Fruit fly (Drosophila melanogaster) whole organism, embryonic: Measurements from ENCODE around the gene CG31125.

Experiments
- B-H2 ChIP-seq: fragments of 200-800 bp; sonication (Bioruptor generic); optimal IDR thresholded peaks from 2 replicates; lab custom pipeline; 2018; ENCODE audit warnings: missing biosample characterization, mild to moderate bottlenecking, missing genetic modification characterization
- CG10431 ChIP-seq: fragments of 200-800 bp; sonication (Bioruptor generic); optimal IDR thresholded peaks from 3 replicates; lab custom pipeline; 2018; ENCODE audit warnings: missing biosample characterization, mild to moderate bottlenecking, missing genetic modification characterization
- CG11085 ChIP-seq: fragments of 200-800 bp; sonication (Bioruptor generic); IDR thresholded peaks from 2 replicates; pipeline ENCODE4 v1.3.6; 2022; ENCODE audit warnings: missing biosample characterization, missing genetic modification characterization
- CG11504 ChIP-seq: fragments of 200-800 bp; sonication (Bioruptor generic); optimal IDR thresholded peaks from 3 replicates; lab custom pipeline; 2019; ENCODE audit warnings: missing biosample characterization, mild to moderate bottlenecking, missing genetic modification characterization, moderate library complexity
- CG12071 ChIP-seq: fragments of 200-800 bp; sonication (Bioruptor generic); optimal IDR thresholded peaks from 3 replicates; lab custom pipeline; 2018; ENCODE audit warnings: missing biosample characterization, mild to moderate bottlenecking, missing genetic modification characterization
- CG12659 ChIP-seq: fragments of 200-800 bp; sonication (Bioruptor generic); optimal IDR thresholded peaks from 3 replicates; lab custom pipeline; 2017; ENCODE audit warnings: mild to moderate bottlenecking, missing biosample characterization, missing genetic modification reagents, missing genetic modification characterization
- CG12744 ChIP-seq: fragments of 200-800 bp; sonication (Bioruptor generic); optimal IDR thresholded peaks from 2 replicates; lab custom pipeline; 2016; ENCODE audit warnings: missing biosample characterization, missing genetic modification characterization
- CG12769 ChIP-seq: fragments of 200-800 bp; sonication (Bioruptor generic); optimal IDR thresholded peaks from 2 replicates; lab custom pipeline; 2019; ENCODE audit warnings: missing biosample characterization, mild to moderate bottlenecking, missing genetic modification characterization, moderate library complexity
- CG14014 ChIP-seq: fragments of 200-800 bp; sonication (Bioruptor generic); IDR thresholded peaks from 2 replicates; pipeline ENCODE4 v1.3.6; 2022; ENCODE audit warnings: missing biosample characterization, missing genetic modification characterization
- CG14050 ChIP-seq: fragments of 200-800 bp; sonication (Bioruptor generic); IDR thresholded peaks from 3 replicates; pipeline ENCODE4 v1.3.6; 2022; ENCODE audit warnings: missing biosample characterization, missing genetic modification characterization
- CG17186 ChIP-seq: fragments of 200-800 bp; sonication (Bioruptor generic); optimal IDR thresholded peaks from 3 replicates; lab custom pipeline; 2017; ENCODE audit warnings: missing biosample characterization, missing genetic modification reagents, missing genetic modification characterization
- CG17829 ChIP-seq: fragments of 200-800 bp; optimal IDR thresholded peaks from 2 replicates; lab custom pipeline; 2019; ENCODE audit warnings: missing biosample characterization, mild to moderate bottlenecking, missing genetic modification characterization, moderate library complexity
- CG18011 ChIP-seq: fragments of 200-800 bp; sonication (Bioruptor generic); optimal IDR thresholded peaks from 2 replicates; lab custom pipeline; 2017; ENCODE audit warnings: missing biosample characterization, missing genetic modification characterization, mild to moderate bottlenecking, moderate library complexity, missing genotype
- CG31441 ChIP-seq: fragments of 200-800 bp; sonication (Bioruptor generic); IDR thresholded peaks from 2 replicates; pipeline ENCODE4 v1.3.6; 2022; ENCODE audit warnings: missing biosample characterization, missing genetic modification characterization
- CG34376 ChIP-seq: fragments of 200-800 bp; sonication (Bioruptor generic); optimal IDR thresholded peaks from 2 replicates; lab custom pipeline; 2018; ENCODE audit warnings: missing biosample characterization, mild to moderate bottlenecking, missing genetic modification characterization
- CG3726 ChIP-seq: fragments of 200-800 bp; sonication (Bioruptor generic); IDR thresholded peaks from 3 replicates; pipeline ENCODE4, ENCODE4 v1.3.6; 2022; ENCODE audit warnings: missing biosample characterization, missing genetic modification characterization
- CG4282 ChIP-seq: fragments of 200-800 bp; sonication (Bioruptor generic); optimal IDR thresholded peaks from 2 replicates; lab custom pipeline; 2016; ENCODE audit warnings: missing biosample characterization, missing genetic modification characterization
- CG7271 ChIP-seq: fragments of 200-800 bp; sonication (Bioruptor generic); optimal IDR thresholded peaks from 2 replicates; lab custom pipeline; 2018; ENCODE audit warnings: missing biosample characterization, mild to moderate bottlenecking, missing genetic modification characterization, moderate library complexity
- CG8359 ChIP-seq: fragments of 200-800 bp; sonication (Bioruptor generic); optimal IDR thresholded peaks from 2 replicates; lab custom pipeline; 2017; ENCODE audit warnings: missing biosample characterization, mild to moderate bottlenecking, missing genetic modification characterization, borderline replicate concordance
- CG9437 ChIP-seq: fragments of 200-800 bp; sonication (Bioruptor generic); optimal IDR thresholded peaks from 2 replicates; lab custom pipeline; 2018; ENCODE audit warnings: missing biosample characterization, mild to moderate bottlenecking, missing genetic modification characterization
- Ets97D ChIP-seq: fragments of 200-800 bp; sonication (Bioruptor generic); optimal IDR thresholded peaks from 3 replicates; lab custom pipeline; 2016; ENCODE audit warnings: missing biosample characterization, missing genetic modification characterization
- GATAe ChIP-seq: fragments of 200-800 bp; sonication (Bioruptor generic); conservative IDR thresholded peaks from 2 replicates; pipeline ENCODE4 v1.3.6; 2022; ENCODE audit warnings: missing biosample characterization, missing genetic modification characterization
- Six4 ChIP-seq: fragments of 200-800 bp; sonication (Bioruptor generic); optimal IDR thresholded peaks from 2 replicates; lab custom pipeline; 2016; ENCODE audit warnings: missing biosample characterization, missing genetic modification characterization
- ase ChIP-seq: fragments of 200-800 bp; sonication (Bioruptor generic); IDR thresholded peaks from 3 replicates; pipeline ENCODE4 v1.3.6; 2022; ENCODE audit warnings: missing biosample characterization, missing genetic modification characterization
- bbx ChIP-seq: fragments of 200-800 bp; sonication (Bioruptor generic); IDR thresholded peaks from 2 replicates; pipeline ENCODE4 v1.3.6; 2022; ENCODE audit warnings: missing biosample characterization, missing genetic modification characterization; ENCODE audit not compliant: partially characterized antibody
- bsh ChIP-seq, 2 experiments: fragments of 200-800 bp; sonication (Bioruptor generic); optimal IDR thresholded peaks; 2 replicates each; lab custom pipeline; 2017 to 2018; ENCODE audit warnings: mild to moderate bottlenecking in 2 of 2, missing biosample characterization in 2 of 2, missing genetic modification characterization in 2 of 2, moderate library complexity in 1 of 2
- cg ChIP-seq: fragments of 200-800 bp; sonication (Bioruptor generic); optimal IDR thresholded peaks from 3 replicates; lab custom pipeline; 2019; ENCODE audit warnings: missing biosample characterization, mild to moderate bottlenecking, missing genetic modification characterization, moderate library complexity
- chn ChIP-seq: fragments of 200-800 bp; sonication (Bioruptor generic); optimal IDR thresholded peaks from 2 replicates; lab custom pipeline; 2016; ENCODE audit warnings: missing biosample characterization, missing genetic modification characterization
- crol ChIP-seq: fragments of 200-800 bp; sonication (Bioruptor generic); IDR thresholded peaks from 2 replicates; pipeline ENCODE4 v1.3.6; 2022; ENCODE audit warnings: missing biosample characterization, missing genetic modification characterization
- dpn ChIP-seq, 2 experiments: fragments of 200-800 bp; sonication (Bioruptor generic); optimal IDR thresholded peaks; 3 replicates each; lab custom pipeline; 2016; ENCODE audit warnings: missing biosample characterization in 2 of 2, missing genetic modification characterization in 2 of 2
- ewg ChIP-seq: fragments of 200-800 bp; sonication (Bioruptor generic); optimal IDR thresholded peaks from 3 replicates; lab custom pipeline; 2017; ENCODE audit warnings: mild to moderate bottlenecking, missing biosample characterization, missing genetic modification reagents, missing genetic modification characterization
- gce ChIP-seq: fragments of 200-800 bp; sonication (Bioruptor generic); IDR thresholded peaks from 3 replicates; pipeline ENCODE4 v1.3.6; 2022; ENCODE audit warnings: missing biosample characterization, missing genetic modification characterization
- gem ChIP-seq: fragments of 200-800 bp; sonication (Bioruptor generic); optimal IDR thresholded peaks from 2 replicates; lab custom pipeline; 2019; ENCODE audit warnings: missing biosample characterization, mild to moderate bottlenecking, missing genetic modification characterization, moderate library complexity
- gsb-n ChIP-seq: fragments of 200-800 bp; sonication (Bioruptor generic); optimal IDR thresholded peaks from 3 replicates; lab custom pipeline; 2018; ENCODE audit warnings: missing biosample characterization, mild to moderate bottlenecking, missing genetic modification characterization
- hb ChIP-seq: fragments of 200-800 bp; sonication (Bioruptor generic); IDR thresholded peaks from 3 replicates; pipeline ENCODE4 v1.3.6; 2022; ENCODE audit warnings: missing biosample characterization, missing genetic modification characterization; ENCODE audit not compliant: partially characterized antibody
- insv ChIP-seq, 2 experiments: fragments of 200-800 bp; sonication (Bioruptor generic); optimal IDR thresholded peaks; 3 replicates each; lab custom pipeline; 2016 to 2018; ENCODE audit warnings: missing biosample characterization in 2 of 2, missing genetic modification characterization in 2 of 2
- pb ChIP-seq: fragments of 200-800 bp; sonication (Bioruptor generic); optimal IDR thresholded peaks from 3 replicates; lab custom pipeline; 2016; ENCODE audit warnings: missing biosample characterization, missing genetic modification characterization
- phol ChIP-seq: fragments of 200-800 bp; sonication (Bioruptor generic); optimal IDR thresholded peaks from 3 replicates; lab custom pipeline; 2018; ENCODE audit warnings: missing biosample characterization, mild to moderate bottlenecking, missing genetic modification characterization, moderate library complexity
- row ChIP-seq: fragments of 200-800 bp; sonication (Bioruptor generic); IDR thresholded peaks from 3 replicates; pipeline ENCODE4 v1.3.6; 2022; ENCODE audit warnings: missing biosample characterization, missing genetic modification characterization
- salm ChIP-seq: fragments of 200-800 bp; sonication (Bioruptor generic); optimal IDR thresholded peaks from 2 replicates; lab custom pipeline; 2018; ENCODE audit warnings: missing biosample characterization, mild to moderate bottlenecking, missing genetic modification characterization
- scrt ChIP-seq: fragments of 200-800 bp; sonication (Bioruptor generic); optimal IDR thresholded peaks from 2 replicates; lab custom pipeline; 2018; ENCODE audit warnings: missing biosample characterization, mild to moderate bottlenecking, missing genetic modification characterization, moderate library complexity
- slbo ChIP-seq: fragments of 200-800 bp; sonication (Bioruptor generic); IDR thresholded peaks from 2 replicates; pipeline ENCODE4 v1.3.6; 2022; ENCODE audit warnings: missing biosample characterization, missing genetic modification characterization
- sna ChIP-seq: fragments of 200-800 bp; sonication (Bioruptor generic); IDR thresholded peaks from 2 replicates; pipeline ENCODE4 v1.3.6; 2022; ENCODE audit warnings: missing biosample characterization, missing genetic modification characterization; ENCODE audit not compliant: partially characterized antibody
- sr ChIP-seq: fragments of 200-800 bp; sonication (Bioruptor generic); IDR thresholded peaks from 3 replicates; pipeline ENCODE4 v1.3.6; 2022; ENCODE audit warnings: missing biosample characterization, missing genetic modification characterization
- sug ChIP-seq: fragments of 200-800 bp; optimal IDR thresholded peaks from 2 replicates; lab custom pipeline; 2019; ENCODE audit warnings: missing biosample characterization, mild to moderate bottlenecking, missing genetic modification characterization, moderate library complexity
- trh ChIP-seq: fragments of 200-800 bp; sonication (Bioruptor generic); optimal IDR thresholded peaks from 2 replicates; lab custom pipeline; 2016; ENCODE audit warnings: missing biosample characterization, missing genetic modification characterization
- ttk ChIP-seq: fragments of 200-800 bp; sonication (Bioruptor generic); IDR thresholded peaks from 2 replicates; pipeline ENCODE4 v2.1.2; 2022; ENCODE audit warnings: missing biosample characterization, missing genetic modification characterization
- unc-4 ChIP-seq: fragments of 200-800 bp; sonication (Bioruptor generic); IDR thresholded peaks from 2 replicates; pipeline ENCODE4 v1.3.6; 2022; ENCODE audit warnings: missing biosample characterization, missing genetic modification characterization; ENCODE audit not compliant: partially characterized antibody
- unpg ChIP-seq: fragments of 200-800 bp; sonication (Bioruptor generic); optimal IDR thresholded peaks from 3 replicates; lab custom pipeline; 2018; ENCODE audit warnings: missing biosample characterization, mild to moderate bottlenecking, missing genetic modification characterization, moderate library complexity
- zen2 ChIP-seq: fragments of 200-800 bp; sonication (Bioruptor generic); IDR thresholded peaks from 3 replicates; pipeline ENCODE4 v1.3.6; 2022; ENCODE audit warnings: missing biosample characterization, missing genetic modification characterization; ENCODE audit not compliant: partially characterized antibody

CG31125 gene

dm6 chr3R:24625517-24625925 lies 29.1 kb downstream of the CG31125 start, which contains the start of the genes Syx18 and atl (continued):
- TF ChIP-seq phol = peak; percentile 47
- TF ChIP-seq CG11504 = no peak
- TF ChIP-seq CG34376 (GFP tag; lab: Kevin White, UChicago) = peak; percentile 40
- TF ChIP-seq ttk (GFP tag; lab: Robert Waterston, UW) = no peak
- TF ChIP-seq CG7271 (tag; lab: Kevin White, UChicago) = peak; percentile 11
- no peak for TF ChIP-seq gce (GFP tag; lab: Robert Waterston, UW)
- no peak for TF ChIP-seq gsb-n
- peak; percentile 50 for TF ChIP-seq ewg (GFP tag; lab: Kevin White, UChicago)
- TF ChIP-seq dpn (GFP tag; optimal IDR thresholded peaks at IDR 0.05; lab: Kevin White, UChicago) = peak in 1 of 2 experiments; percentile 20
- TF ChIP-seq cg = peak; percentile 92
- no peak for TF ChIP-seq CG12071 (GFP tag; lab: Kevin White, UChicago)
- peak in 1 of 2 experiments; percentile 45 for TF ChIP-seq insv (GFP tag; optimal IDR thresholded peaks at IDR 0.05; lab: Kevin White, UChicago)
- TF ChIP-seq crol = no peak
- TF ChIP-seq pb (GFP tag; lab: Kevin White, UChicago) = no peak
- no peak for TF ChIP-seq CG14014 (GFP tag; lab: Robert Waterston, UW)
- TF ChIP-seq sr (GFP tag; lab: Robert Waterston, UW) = no peak
- no peak for TF ChIP-seq GATAe (GFP tag; lab: Robert Waterston, UW)
- no peak for TF ChIP-seq CG11085 (GFP tag; lab: Robert Waterston, UW)
- peak; percentile 30 for TF ChIP-seq B-H2 (GFP tag; lab: Kevin White, UChicago)
- no peak for TF ChIP-seq ase (GFP tag; lab: Robert Waterston, UW)
- TF ChIP-seq CG9437 = no peak
- TF ChIP-seq gem (tag; lab: Kevin White, UChicago) = no peak
- no peak for TF ChIP-seq zen2 (GFP tag; lab: Robert Waterston, UW)
- TF ChIP-seq Ets97D = peak; percentile 83
- no peak; the same call in 1 of the 2 replicates for TF ChIP-seq CG31441 (GFP tag; lab: Robert Waterston, UW)
- TF ChIP-seq CG18011 (GFP tag; lab: Kevin White, UChicago) = no peak
- no peak for TF ChIP-seq CG12769
- no peak for TF ChIP-seq chn (GFP tag; lab: Kevin White, UChicago)
- TF ChIP-seq bsh (GFP tag; optimal IDR thresholded peaks at IDR 0.05; lab: Kevin White, UChicago) = peak in 1 of 2 experiments; percentile 10
- peak; percentile 54 for TF ChIP-seq sna (GFP tag; lab: Robert Waterston, UW)
- no peak for TF ChIP-seq CG8359 (GFP tag; lab: Kevin White, UChicago)
- TF ChIP-seq CG17186 (GFP tag; lab: Kevin White, UChicago) = peak; percentile 48
- TF ChIP-seq CG4282 (GFP tag; lab: Kevin White, UChicago) = no peak
- TF ChIP-seq CG3726 = no peak
- TF ChIP-seq unpg (GFP tag; lab: Kevin White, UChicago) = peak; percentile 37
- TF ChIP-seq CG12744 (GFP tag; lab: Kevin White, UChicago) = no peak
- no peak for TF ChIP-seq CG14050
- no peak for TF ChIP-seq hb (GFP tag; lab: Robert Waterston, UW)
- TF ChIP-seq CG10431 (GFP tag; lab: Kevin White, UChicago) = no peak
- TF ChIP-seq unc-4 (GFP tag; lab: Robert Waterston, UW) = 0 out of 2 replicates have a peak, but pooled peaks have one; percentile 46
- 0 out of 2 replicates have a peak, but pooled peaks have one; percentile 34 for TF ChIP-seq bbx (GFP tag; lab: Robert Waterston, UW)
- peak; percentile 35 for TF ChIP-seq sug (tag; lab: Kevin White, UChicago)
- TF ChIP-seq Six4 = no peak
- TF ChIP-seq CG17829 (tag; lab: Kevin White, UChicago) = peak; percentile 64
- no peak for TF ChIP-seq trh (GFP tag; lab: Kevin White, UChicago)
- no peak for TF ChIP-seq scrt (GFP tag; lab: Kevin White, UChicago)
- TF ChIP-seq slbo (GFP tag; lab: Robert Waterston, UW) = peak; percentile 33; the same call in 1 of the 2 replicates
- 0 out of 3 replicates have a peak, but pooled peaks have one; percentile 9 for TF ChIP-seq row (GFP tag; lab: Robert Waterston, UW)
- peak; percentile 88 for TF ChIP-seq CG12659 (GFP tag; lab: Kevin White, UChicago)
- no peak for TF ChIP-seq salm (tag; lab: Kevin White, UChicago)
